Fruit fly (Drosophila melanogaster) Kc167 (cell line): Measurements from ENCODE around the gene Cyp4d21.

ENCODE experiments used
- Myc ChIP-seq: fragments of >200 bp; optimal IDR thresholded peaks from 2 replicates; lab custom pipeline; 2017; ENCODE audit warnings: missing external identifiers
- h ChIP-seq: fragments of >200 bp; optimal IDR thresholded peaks from 3 replicates; lab custom pipeline; 2018; ENCODE audit warnings: missing external identifiers
- psq ChIP-seq: fragments of >200 bp; optimal IDR thresholded peaks from 2 replicates; lab custom pipeline; 2017; ENCODE audit warnings: missing external identifiers
- ttk ChIP-seq: sonication (Bioruptor generic); optimal IDR thresholded peaks from 2 replicates; lab custom pipeline; 2017; ENCODE audit warnings: missing external identifiers

- no peak for TF ChIP-seq Myc (lab: Kevin White, UChicago)
- no peak for TF ChIP-seq psq
- no peak for TF ChIP-seq h (lab: Kevin White, UChicago)
- TF ChIP-seq ttk = no peak
Observed at dm6 chr2L:7635156-7635555, 29.8 kb downstream of the Cyp4d21 start.
